Worm (Caenorhabditis elegans) whole organism, late embryonic: ENCODE results near the gene pals-27.
A peak's percentile ranks its signal among the peaks of the same experiment; 100 is the strongest.

Source experiments
- ceh-2 ChIP-seq: sonication (generic microtip); optimal IDR thresholded peaks from 2 replicates; lab custom pipeline; 2016; ENCODE audit warnings: missing genotype, missing genetic modification characterization, missing compliant biosample characterization
- ceh-9 ChIP-seq: sonication (generic microtip); optimal IDR thresholded peaks from 2 replicates; lab custom pipeline; 2016; ENCODE audit warnings: mild to moderate bottlenecking, missing genetic modification characterization, inconsistent platforms, missing compliant biosample characterization
- nhr-232 ChIP-seq: sonication (generic microtip); optimal IDR thresholded peaks from 2 replicates; lab custom pipeline; 2016; ENCODE audit warnings: missing genetic modification characterization, missing compliant biosample characterization
- sdc-2 ChIP-seq: sonication (generic microtip); optimal IDR thresholded peaks from 2 replicates; lab custom pipeline; 2016; ENCODE audit warnings: missing genotype, missing genetic modification characterization, missing compliant biosample characterization
- unc-42 ChIP-seq: sonication (generic microtip); optimal IDR thresholded peaks from 2 replicates; lab custom pipeline; 2016; ENCODE audit warnings: missing genotype, missing genetic modification characterization, missing compliant biosample characterization
- zip-5 ChIP-seq: sonication (generic microtip); optimal IDR thresholded peaks from 2 replicates; lab custom pipeline; 2016; ENCODE audit warnings: missing genetic modification characterization, missing compliant biosample characterization

ce11 chrIII:4404339-4404836, 22.9 kb downstream of the pals-27 start, which contains the start of the genes R07E5.17 and snfc-5:
- no peak for TF ChIP-seq ceh-9 (tag; lab: Kevin White, UChicago)
- no peak for TF ChIP-seq zip-5
- TF ChIP-seq sdc-2 (tag; lab: Kevin White, UChicago), result no peak
- TF ChIP-seq unc-42 (tag; lab: Kevin White, UChicago), result peak; percentile 37
- TF ChIP-seq nhr-232 (tag; lab: Kevin White, UChicago), result no peak
- TF ChIP-seq ceh-2 (tag; lab: Kevin White, UChicago), result no peak
